Worm (Caenorhabditis elegans) whole organism, early embryonic: ENCODE measurements around the gene acr-17.

Source experiments
- ama-1 ChIP-seq: fragments of 150-350 bp; optimal IDR thresholded peaks from 2 replicates; lab custom pipeline; 2014
- scrt-1 ChIP-seq: fragments of 200-800 bp; sonication (Bioruptor generic); IDR thresholded peaks from 2 replicates; pipeline ENCODE4 v1.3.6; 2022; ENCODE audit warnings: missing genetic modification characterization, missing compliant biosample characterization

- TF ChIP-seq scrt-1 (GFP tag; lab: Robert Waterston, UW) (no peak), ama-1 (lab: Kevin White, UChicago) (no peak)
Measured at ce11 chrV:2660457-2660856, 52.0 kb downstream of the acr-17 start.
